Fruit fly (Drosophila melanogaster) whole organism, prepupa: Measurements from ENCODE around the gene alpha-Man-Ib.

ENCODE experiments used
- Blimp-1 ChIP-seq: fragments of 200-800 bp; sonication (Bioruptor generic); optimal IDR thresholded peaks from 3 replicates; lab custom pipeline; 2017; ENCODE audit warnings: missing biosample characterization, missing genetic modification characterization, mild to moderate bottlenecking, moderate library complexity, missing genetic modification reagents
- CG10631 ChIP-seq: fragments of 200-800 bp; sonication (Bioruptor generic); optimal IDR thresholded peaks from 2 replicates; lab custom pipeline; 2016; ENCODE audit warnings: missing biosample characterization, missing genetic modification characterization
- CG10669 ChIP-seq: fragments of 200-800 bp; sonication (Bioruptor generic); optimal IDR thresholded peaks from 3 replicates; lab custom pipeline; 2018; ENCODE audit warnings: missing biosample characterization, mild to moderate bottlenecking, missing genetic modification characterization, moderate library complexity
- CG11294 ChIP-seq: fragments of 200-800 bp; sonication (Bioruptor generic); IDR thresholded peaks from 2 replicates; pipeline ENCODE4 v1.3.6; 2022; ENCODE audit warnings: missing biosample characterization, missing genetic modification characterization
- CG11902 ChIP-seq: fragments of 200-800 bp; sonication (Bioruptor generic); optimal IDR thresholded peaks from 3 replicates; lab custom pipeline; 2016; ENCODE audit warnings: missing biosample characterization, missing genetic modification characterization
- CG15336 ChIP-seq: fragments of 200-800 bp; sonication (Bioruptor generic); IDR thresholded peaks from 2 replicates; pipeline ENCODE4 v1.3.6; 2022; ENCODE audit warnings: missing biosample characterization, missing genetic modification characterization
- CG1621 ChIP-seq: fragments of 200-800 bp; sonication (Bioruptor generic); optimal IDR thresholded peaks from 3 replicates; lab custom pipeline; 2018; ENCODE audit warnings: missing biosample characterization, mild to moderate bottlenecking, missing genetic modification characterization
- CG16779 ChIP-seq: fragments of 200-800 bp; sonication (Bioruptor generic); optimal IDR thresholded peaks from 3 replicates; lab custom pipeline; 2017; ENCODE audit warnings: missing biosample characterization, mild to moderate bottlenecking, missing genetic modification characterization
- CG3032 ChIP-seq: fragments of 200-800 bp; optimal IDR thresholded peaks from 2 replicates; lab custom pipeline; 2019; ENCODE audit warnings: missing biosample characterization, mild to moderate bottlenecking, missing genetic modification characterization, moderate library complexity
- CG31627 ChIP-seq: fragments of 200-800 bp; sonication (Bioruptor generic); optimal IDR thresholded peaks from 3 replicates; lab custom pipeline; 2016; ENCODE audit warnings: missing biosample characterization, missing genetic modification characterization
- CG34406 ChIP-seq: fragments of 200-800 bp; sonication (Bioruptor generic); optimal IDR thresholded peaks from 3 replicates; lab custom pipeline; 2016; ENCODE audit warnings: missing biosample characterization, missing genetic modification characterization
- CG3919 ChIP-seq: fragments of 200-800 bp; sonication (Bioruptor generic); optimal IDR thresholded peaks from 3 replicates; lab custom pipeline; 2016; ENCODE audit warnings: missing biosample characterization, missing genetic modification characterization
- CG4318 ChIP-seq: fragments of 200-800 bp; sonication (Bioruptor generic); optimal IDR thresholded peaks from 3 replicates; lab custom pipeline; 2017; ENCODE audit warnings: missing biosample characterization, mild to moderate bottlenecking, missing genetic modification characterization
- CG6163 ChIP-seq: fragments of 200-800 bp; sonication (Bioruptor generic); IDR thresholded peaks from 3 replicates; pipeline ENCODE4 v1.3.6; 2022; ENCODE audit warnings: missing biosample characterization, missing genetic modification characterization
- CG6276 ChIP-seq: fragments of 200-800 bp; sonication (Bioruptor generic); optimal IDR thresholded peaks from 2 replicates; lab custom pipeline; 2017; ENCODE audit warnings: missing biosample characterization, mild to moderate bottlenecking, missing genetic modification characterization
- CG6854 ChIP-seq: fragments of 200-800 bp; sonication (Bioruptor generic); optimal IDR thresholded peaks from 2 replicates; lab custom pipeline; 2017; ENCODE audit warnings: missing biosample characterization, mild to moderate bottlenecking, missing genetic modification characterization
- CG7368 ChIP-seq: fragments of 200-800 bp; sonication (Bioruptor generic); optimal IDR thresholded peaks from 3 replicates; lab custom pipeline; 2016; ENCODE audit warnings: missing biosample characterization, missing genetic modification characterization
- CG8119 ChIP-seq: fragments of 200-800 bp; sonication (Bioruptor generic); IDR thresholded peaks from 3 replicates; pipeline ENCODE4 v1.3.6; 2022; ENCODE audit warnings: missing biosample characterization, missing genetic modification characterization
- CG8319 ChIP-seq: fragments of 200-800 bp; sonication (Bioruptor generic); optimal IDR thresholded peaks from 3 replicates; lab custom pipeline; 2016; ENCODE audit warnings: missing biosample characterization, missing genetic modification characterization
- CG8632 ChIP-seq: fragments of 200-800 bp; sonication (Bioruptor generic); optimal IDR thresholded peaks from 3 replicates; lab custom pipeline; 2016; ENCODE audit warnings: missing biosample characterization, missing genetic modification characterization
- Eip75B ChIP-seq: fragments of 200-800 bp; sonication (Bioruptor generic); optimal IDR thresholded peaks from 3 replicates; lab custom pipeline; 2016; ENCODE audit warnings: missing biosample characterization, missing genetic modification characterization
- Eip78C ChIP-seq: fragments of 200-800 bp; sonication (Bioruptor generic); peaks from one replicate; lab custom pipeline; 2016; ENCODE audit warnings: missing biosample characterization, missing genetic modification characterization
- Ets21C ChIP-seq: fragments of 200-800 bp; sonication (Bioruptor generic); optimal IDR thresholded peaks from 3 replicates; lab custom pipeline; 2016; ENCODE audit warnings: missing biosample characterization, missing genetic modification characterization
- Hr38 ChIP-seq: sonication (Bioruptor generic); optimal IDR thresholded peaks from 2 replicates; lab custom pipeline; 2016; ENCODE audit warnings: missing biosample characterization, missing genetic modification characterization
- Hr39 ChIP-seq: fragments of 200-800 bp; sonication (Bioruptor generic); optimal IDR thresholded peaks from 2 replicates; lab custom pipeline; 2016; ENCODE audit warnings: missing biosample characterization, missing genetic modification characterization
- Hr4 ChIP-seq: fragments of 200-800 bp; sonication (Bioruptor generic); optimal IDR thresholded peaks from 3 replicates; lab custom pipeline; 2016; ENCODE audit warnings: missing biosample characterization, missing genetic modification characterization
- Lpt ChIP-seq: fragments of 200-800 bp; sonication (Bioruptor generic); optimal IDR thresholded peaks from 3 replicates; lab custom pipeline; 2016; ENCODE audit warnings: missing biosample characterization, missing genetic modification characterization
- Met ChIP-seq: fragments of 200-800 bp; sonication (Bioruptor generic); optimal IDR thresholded peaks from 3 replicates; lab custom pipeline; 2016; ENCODE audit warnings: missing biosample characterization, missing genetic modification characterization
- Smox ChIP-seq: fragments of 200-800 bp; sonication (Bioruptor generic); optimal IDR thresholded peaks from 3 replicates; lab custom pipeline; 2016; ENCODE audit warnings: missing biosample characterization, missing genetic modification characterization
- Sox102F ChIP-seq: fragments of 200-800 bp; sonication (Bioruptor generic); optimal IDR thresholded peaks from 2 replicates; lab custom pipeline; 2016; ENCODE audit warnings: missing biosample characterization, mild to moderate bottlenecking, missing genetic modification characterization
- Sox14 ChIP-seq: fragments of 200-800 bp; sonication (Bioruptor generic); optimal IDR thresholded peaks from 3 replicates; lab custom pipeline; 2016; ENCODE audit warnings: missing biosample characterization, missing genetic modification characterization
- Sox15 ChIP-seq: fragments of 200-800 bp; sonication (Bioruptor generic); optimal IDR thresholded peaks from 3 replicates; lab custom pipeline; 2016; ENCODE audit warnings: missing biosample characterization, missing genetic modification characterization
- acj6 ChIP-seq: fragments of 200-800 bp; sonication (Bioruptor generic); optimal IDR thresholded peaks from 3 replicates; lab custom pipeline; 2016; ENCODE audit warnings: missing biosample characterization, missing genetic modification characterization
- dac ChIP-seq: fragments of 200-800 bp; sonication (Bioruptor generic); optimal IDR thresholded peaks from 2 replicates; lab custom pipeline; 2017; ENCODE audit warnings: missing biosample characterization, mild to moderate bottlenecking, missing genetic modification characterization
- dsx ChIP-seq: fragments of 200-800 bp; optimal IDR thresholded peaks from 3 replicates; lab custom pipeline; 2019; ENCODE audit warnings: missing biosample characterization, mild to moderate bottlenecking, missing genetic modification characterization, moderate library complexity; ENCODE audit not compliant: poor library complexity, severe bottlenecking
- eg ChIP-seq: fragments of 200-800 bp; sonication (Bioruptor generic); IDR thresholded peaks from 3 replicates; pipeline ENCODE4 v1.3.6; 2022; ENCODE audit warnings: missing biosample characterization, missing genetic modification characterization
- esn ChIP-seq: fragments of 200-800 bp; sonication (Bioruptor generic); optimal IDR thresholded peaks from 2 replicates; lab custom pipeline; 2016; ENCODE audit warnings: missing biosample characterization, mild to moderate bottlenecking, missing genetic modification characterization, moderate library complexity
- fd85E ChIP-seq: fragments of 200-800 bp; sonication (Bioruptor generic); optimal IDR thresholded peaks from 3 replicates; lab custom pipeline; 2016; ENCODE audit warnings: missing biosample characterization, missing genetic modification characterization
- fkh ChIP-seq: fragments of 200-800 bp; sonication (Bioruptor generic); optimal IDR thresholded peaks from 3 replicates; lab custom pipeline; 2017; ENCODE audit warnings: missing biosample characterization, mild to moderate bottlenecking, missing genetic modification characterization, moderate library complexity
- lz ChIP-seq: fragments of 200-800 bp; sonication (Bioruptor generic); optimal IDR thresholded peaks from 3 replicates; lab custom pipeline; 2016; ENCODE audit warnings: missing biosample characterization, missing genetic modification characterization
- salr ChIP-seq, 2 experiments: fragments of 200-800 bp; sonication (Bioruptor generic); optimal IDR thresholded peaks; 3 replicates each; lab custom pipeline; 2016 to 2018; ENCODE audit warnings: missing biosample characterization in 2 of 2, missing genetic modification characterization in 2 of 2, mild to moderate bottlenecking in 1 of 2
- spab ChIP-seq: fragments of 200-800 bp; sonication (Bioruptor generic); optimal IDR thresholded peaks from 2 replicates; lab custom pipeline; 2017; ENCODE audit warnings: missing biosample characterization, mild to moderate bottlenecking, missing genetic modification characterization, missing genetic modification reagents
- ss ChIP-seq, 2 experiments: fragments of 200-800 bp; sonication (Bioruptor generic); optimal IDR thresholded peaks; 2 replicates in 1 of 2; 3 replicates in 1 of 2; lab custom pipeline; 2017 to 2018; ENCODE audit warnings: mild to moderate bottlenecking in 2 of 2, missing biosample characterization in 2 of 2, missing genetic modification characterization in 2 of 2, moderate library complexity in 1 of 2
- svp ChIP-seq: fragments of 200-800 bp; sonication (Bioruptor generic); peaks from one replicate; lab custom pipeline; 2016; ENCODE audit warnings: missing biosample characterization, missing genetic modification characterization
- topi ChIP-seq: fragments of 200-800 bp; sonication (Bioruptor generic); optimal IDR thresholded peaks from 3 replicates; lab custom pipeline; 2016; ENCODE audit warnings: missing biosample characterization, missing genetic modification characterization
- vri ChIP-seq: fragments of 200-800 bp; sonication (Bioruptor generic); optimal IDR thresholded peaks from 3 replicates; lab custom pipeline; 2016; ENCODE audit warnings: missing biosample characterization, mild to moderate bottlenecking, missing genetic modification characterization

alpha-Man-Ib gene

dm6 chr3R:29075631-29076398 is 36.8 kb downstream of the alpha-Man-Ib start (continued):
- peak; percentile 43 for TF ChIP-seq Sox102F (GFP tag; lab: Kevin White, UChicago)
- peak; percentile 41 for TF ChIP-seq CG6854 (GFP tag; lab: Kevin White, UChicago)
- TF ChIP-seq Met = peak; percentile 71
- TF ChIP-seq CG8319 (GFP tag; lab: Kevin White, UChicago) = no peak
- TF ChIP-seq CG10669 (GFP tag; lab: Kevin White, UChicago) = peak; percentile 15
- peak; percentile 66 for TF ChIP-seq Hr39 (GFP tag; lab: Kevin White, UChicago)
- peak; percentile 8 for TF ChIP-seq CG6276 (GFP tag; lab: Kevin White, UChicago)
- no peak for TF ChIP-seq salr (GFP tag; optimal IDR thresholded peaks at IDR 0.05; lab: Kevin White, UChicago)
- peak; percentile 42 for TF ChIP-seq lz (GFP tag; lab: Kevin White, UChicago)
- TF ChIP-seq CG11294 (GFP tag; lab: Robert Waterston, UW) = no peak
- peak; percentile 65 for TF ChIP-seq esn (GFP tag; lab: Kevin White, UChicago)
- TF ChIP-seq, all 60 proteins: peak for 34

DNA sequence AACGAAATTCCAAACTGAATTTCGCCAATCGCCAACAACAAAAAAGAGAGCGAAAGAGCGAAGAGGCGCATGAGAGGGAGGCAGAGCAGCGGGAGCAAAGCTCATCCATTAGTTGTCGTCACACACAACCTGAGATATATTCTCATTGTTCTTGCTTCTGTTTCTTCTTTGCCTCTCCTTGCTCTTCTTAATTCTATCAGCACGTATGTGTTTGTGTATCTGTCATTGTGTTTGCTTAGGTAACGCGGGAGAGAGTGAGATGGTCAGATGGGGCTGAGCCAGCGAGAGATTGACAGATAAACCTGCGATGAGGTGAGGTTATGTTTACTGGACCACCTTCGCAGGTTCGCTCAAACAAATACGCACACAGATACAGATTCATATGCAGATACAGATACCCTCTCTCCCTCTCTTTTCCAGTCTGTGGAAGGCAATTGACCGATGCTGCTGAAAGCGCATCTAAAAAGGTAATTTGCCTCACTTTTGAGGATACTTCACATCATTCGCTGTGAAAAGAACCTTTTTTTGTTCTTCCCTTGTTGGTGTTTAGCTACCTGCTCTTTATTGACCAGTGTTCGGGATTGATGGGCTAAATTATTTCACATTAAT is 38.5 kb downstream of the alpha-Man-Ib start:
- TF ChIP-seq ss (GFP tag; optimal IDR thresholded peaks at IDR 0.05; lab: Kevin White, UChicago) (peak; percentile 52 to 58), vri (GFP tag; lab: Kevin White, UChicago) (peak; percentile 66), CG8319 (GFP tag; lab: Kevin White, UChicago) (no peak), Hr39 (GFP tag; lab: Kevin White, UChicago) (no peak), CG11294 (GFP tag; lab: Robert Waterston, UW) (no peak), svp (GFP tag; lab: Kevin White, UChicago) (peak; percentile 95), dsx (GFP tag; lab: Kevin White, UChicago) (peak; percentile 57), dac (GFP tag; lab: Kevin White, UChicago) (no peak), Smox (no peak), CG11902 (GFP tag; lab: Kevin White, UChicago) (no peak), Eip78C (peak; percentile 68), CG10631 (GFP tag; lab: Kevin White, UChicago) (no peak), Sox102F (GFP tag; lab: Kevin White, UChicago) (peak; percentile 44), spab (peak; percentile 9), CG3032 (tag; lab: Kevin White, UChicago) (peak; percentile 25), CG31627 (GFP tag; lab: Kevin White, UChicago) (no peak), Ets21C (no peak), fd85E (GFP tag; lab: Kevin White, UChicago) (no peak), CG7368 (GFP tag; lab: Kevin White, UChicago) (peak; percentile 10), Lpt (GFP tag; lab: Kevin White, UChicago) (peak; percentile 1), acj6 (GFP tag; lab: Kevin White, UChicago) (no peak), Sox15 (GFP tag; lab: Kevin White, UChicago) (no peak), fkh (peak; percentile 88), eg (GFP tag; lab: Robert Waterston, UW) (0 out of 3 replicates have a peak, but pooled peaks have one; percentile 45), lz (GFP tag; lab: Kevin White, UChicago) (no peak), Sox14 (GFP tag; lab: Kevin White, UChicago) (peak; percentile 56), CG8119 (0 out of 3 replicates have a peak, but pooled peaks have one; percentile 27), CG15336 (GFP tag; lab: Robert Waterston, UW) (peak; percentile 35; the same call in 1 of the 2 replicates), Hr4 (GFP tag; lab: Kevin White, UChicago) (no peak), CG3919 (GFP tag; lab: Kevin White, UChicago) (peak; percentile 28), CG8632 (no peak), topi (GFP tag; lab: Kevin White, UChicago) (peak; percentile 7), CG1621 (tag; lab: Kevin White, UChicago) (peak; percentile 27), Met (no peak), Eip75B (no peak), salr (GFP tag; optimal IDR thresholded peaks at IDR 0.05; lab: Kevin White, UChicago) (peak in 1 of 2 experiments; percentile 45), esn (GFP tag; lab: Kevin White, UChicago) (peak; percentile 27), Blimp-1 (GFP tag; lab: Kevin White, UChicago) (peak; percentile 55), CG16779 (tag; lab: Kevin White, UChicago) (no peak), CG4318 (GFP tag; lab: Kevin White, UChicago) (no peak), CG6163 (0 out of 3 replicates have a peak, but pooled peaks have one; percentile 29), Hr38 (no peak), CG34406 (GFP tag; lab: Kevin White, UChicago) (no peak)
